4 worm cellular contexts compared by ENCODE assay signal in genomic region chrIV:7588631-7589030, ce11.
TF ChIP-seq lines count a peak whose summit lies in the region.

TSS of gene cla-1 (plus strand) at chrIV:7588931.

TF ChIP-seq in whole organism, L1 larva, 84 proteins besides CTCF, POLR2A, EP300 and RAD21:
- TF ChIP-seq lin-35 (GFP tag; optimal IDR thresholded peaks at IDR 0.05; lab: Kevin White, UChicago) (no peak), zag-1 (tag; optimal IDR thresholded peaks at IDR 0.05; lab: Kevin White, UChicago) (no peak), hpl-2 (GFP tag; optimal IDR thresholded peaks at IDR 0.05; lab: Kevin White, UChicago) (no peak), lin-14 (GFP tag; optimal IDR thresholded peaks at IDR 0.05; lab: Kevin White, UChicago) (peak; percentile 33), lin-15B (tag; optimal IDR thresholded peaks at IDR 0.05; lab: Kevin White, UChicago) (no peak), unc-62 (GFP tag; optimal IDR thresholded peaks at IDR 0.05; lab: Kevin White, UChicago) (no peak)
TF ChIP-seq in whole organism, L1 larva: peak in this region for 1.

TF ChIP-seq in whole organism, L2 larva, 48 proteins besides CTCF, POLR2A, EP300 and RAD21:
- no peak for TF ChIP-seq fos-1 (tag; optimal IDR thresholded peaks at IDR 0.05; lab: Kevin White, UChicago)
- no peak for TF ChIP-seq F13H6.1 (tag; optimal IDR thresholded peaks at IDR 0.05; lab: Kevin White, UChicago)
- no peak for TF ChIP-seq R02D3.7 (tag; optimal IDR thresholded peaks at IDR 0.05; lab: Kevin White, UChicago)
- no peak for TF ChIP-seq lsy-2 (tag; optimal IDR thresholded peaks at IDR 0.05; lab: Kevin White, UChicago)
- TF ChIP-seq elt-1 (tag; optimal IDR thresholded peaks at IDR 0.05; lab: Kevin White, UChicago), result no peak
- TF ChIP-seq unc-55 (GFP tag; optimal IDR thresholded peaks at IDR 0.05; lab: Kevin White, UChicago), result peak; percentile 46
- no peak for TF ChIP-seq nhr-23 (tag; optimal IDR thresholded peaks at IDR 0.05; lab: Kevin White, UChicago)
- TF ChIP-seq sem-4 (tag; optimal IDR thresholded peaks at IDR 0.05; lab: Kevin White, UChicago), result peak; percentile 45
- no peak for TF ChIP-seq skn-1 (tag; optimal IDR thresholded peaks at IDR 0.05; lab: Kevin White, UChicago)
- TF ChIP-seq egl-27 (tag; optimal IDR thresholded peaks at IDR 0.05; lab: Kevin White, UChicago), result no peak

TF ChIP-seq in whole organism, late embryonic, 69 proteins besides CTCF, POLR2A, EP300 and RAD21:
- peak; percentile 44 for TF ChIP-seq unc-42 (tag; optimal IDR thresholded peaks at IDR 0.05; lab: Kevin White, UChicago)
- no peak for TF ChIP-seq ceh-34 (tag; optimal IDR thresholded peaks at IDR 0.05; lab: Kevin White, UChicago)

TF ChIP-seq in whole organism, mixed stage, embryonic, 35 proteins besides CTCF, POLR2A, EP300 and RAD21:
- no peak for TF ChIP-seq nhr-28 (tag; optimal IDR thresholded peaks at IDR 0.05; lab: Kevin White, UChicago)
- no peak for TF ChIP-seq lin-13 (tag; optimal IDR thresholded peaks at IDR 0.05; lab: Kevin White, UChicago)
- TF ChIP-seq ztf-11 (tag; optimal IDR thresholded peaks at IDR 0.05; lab: Kevin White, UChicago), result no peak
- TF ChIP-seq ces-1 (GFP tag; optimal IDR thresholded peaks at IDR 0.05; lab: Kevin White, UChicago), result peak; percentile 61
- no peak for TF ChIP-seq nhr-237 (tag; optimal IDR thresholded peaks at IDR 0.05; lab: Kevin White, UChicago)
- no peak for TF ChIP-seq zip-8 (tag; optimal IDR thresholded peaks at IDR 0.05; lab: Kevin White, UChicago)
- TF ChIP-seq drap-1 (GFP tag; optimal IDR thresholded peaks at IDR 0.05; lab: Kevin White, UChicago), result no peak
